Fruit fly (Drosophila melanogaster): Measurements from ENCODE around the gene CG1924.

CG1924 gene

dm6 chrX:12128045-12128444, 50.4 kb downstream of the CG1924 start:
- TF ChIP-seq Myc (optimal IDR thresholded peaks at IDR 0.05) (no peak), Mio (GFP tag; optimal IDR thresholded peaks at IDR 0.05) (no peak), psq (GFP tag; optimal IDR thresholded peaks at IDR 0.05) (no peak), dl (GFP tag; optimal IDR thresholded peaks at IDR 0.05; ENCODE audit: insufficient read depth in 1 of 2, partially characterized antibody in 2 of 2) (no peak), br (GFP tag; optimal IDR thresholded peaks at IDR 0.05) (no peak), ey (GFP tag; optimal IDR thresholded peaks at IDR 0.05) (no peak), rgr (GFP tag; optimal IDR thresholded peaks at IDR 0.05) (no peak), sv (GFP tag; optimal IDR thresholded peaks at IDR 0.05) (no peak), Hr78 (GFP tag; optimal IDR thresholded peaks at IDR 0.05) (no peak), Abd-B (GFP tag; optimal IDR thresholded peaks at IDR 0.05) (no peak), Hr83 (GFP tag; optimal IDR thresholded peaks at IDR 0.05; ENCODE audit: poor library complexity, severe bottlenecking) (no peak), GATAd (GFP tag; optimal IDR thresholded peaks at IDR 0.05) (no peak), N (GFP tag; optimal IDR thresholded peaks at IDR 0.05) (no peak), Dif (GFP tag; optimal IDR thresholded peaks at IDR 0.05; ENCODE audit: partially characterized antibody) (no peak), tai (GFP tag; optimal IDR thresholded peaks at IDR 0.05) (no peak)

All from whole organism, wandering third instar larva.